Worm (Caenorhabditis elegans): ENCODE measurements around the gene zyg-8.

The zyg-8 gene

ce11 chrIII:12014503-12014902 is 47.0 kb upstream of the zyg-8 start (continued):
- no peak for TF ChIP-seq ets-5 (GFP tag; IDR thresholded peaks at IDR 0.05)
- TF ChIP-seq lsy-2 (tag; optimal IDR thresholded peaks at IDR 0.05) = peak in 1 of 2 experiments; percentile 55
- TF ChIP-seq unc-130 (tag; optimal IDR thresholded peaks at IDR 0.05) = peak; percentile 17
- TF ChIP-seq lin-35 (GFP tag; optimal IDR thresholded peaks at IDR 0.05) = peak in 1 of 2 experiments; percentile 38

- TF ChIP-seq lin-15B (tag; optimal IDR thresholded peaks at IDR 0.05) (no peak), hlh-4 (tag; optimal IDR thresholded peaks at IDR 0.05) (no peak)
These were observed 46.3 kb upstream of the zyg-8 start for ce11 chrIII:12015183-12015582.

ce11 chrIII:12015611-12016010 is 45.9 kb upstream of the zyg-8 start:
- TF ChIP-seq aha-1 (tag; optimal IDR thresholded peaks at IDR 0.05) = no peak
- TF ChIP-seq lsy-2 (tag; optimal IDR thresholded peaks at IDR 0.05) = peak; percentile 8 to 24
- peak; percentile 11; the same call in 1 of the 2 replicates for TF ChIP-seq grh-1 (GFP tag; IDR thresholded peaks at IDR 0.05)
- no peak for TF ChIP-seq dpl-1 (GFP tag; optimal IDR thresholded peaks at IDR 0.05)
- peak; percentile 35 for TF ChIP-seq mep-1 (tag; optimal IDR thresholded peaks at IDR 0.05)
- no peak for TF ChIP-seq nhr-47 (tag; optimal IDR thresholded peaks at IDR 0.05)
- peak; percentile 31 for TF ChIP-seq nhr-71 (tag; optimal IDR thresholded peaks at IDR 0.05)
- peak in 1 of 2 experiments; percentile 5 for TF ChIP-seq efl-1 (optimal IDR thresholded peaks at IDR 0.05)
- TF ChIP-seq efl-1 (GFP tag; optimal IDR thresholded peaks at IDR 0.05 in 1 of 2) = no peak
- TF ChIP-seq lin-35 (GFP tag; optimal IDR thresholded peaks at IDR 0.05) = peak in 1 of 2 experiments; percentile 44
- TF ChIP-seq blmp-1 (tag; optimal IDR thresholded peaks at IDR 0.05) = peak; percentile 70
- peak; percentile 58 for TF ChIP-seq nhr-20 (tag; optimal IDR thresholded peaks at IDR 0.05)
- TF ChIP-seq mdl-1 (tag; optimal IDR thresholded peaks at IDR 0.05) = peak in 1 of 2 experiments; percentile 15
- peak; percentile 77 for TF ChIP-seq nhr-85 (tag)
- peak; percentile 31 for TF ChIP-seq skn-1 (tag; optimal IDR thresholded peaks at IDR 0.05)
- TF ChIP-seq elt-3 (tag; optimal IDR thresholded peaks at IDR 0.05) = peak in 2 of 6 experiments; percentile 12 to 38
- peak; percentile 51 for TF ChIP-seq lin-14 (GFP tag; optimal IDR thresholded peaks at IDR 0.05)
- no peak for TF ChIP-seq ceh-88 (GFP tag; IDR thresholded peaks at IDR 0.05)
- peak; percentile 62 for TF ChIP-seq pag-3 (tag; optimal IDR thresholded peaks at IDR 0.05; ENCODE audit: borderline replicate concordance, insufficient read depth)
- TF ChIP-seq egl-13 (tag; optimal IDR thresholded peaks at IDR 0.05) = no peak
- peak; percentile 24 for TF ChIP-seq unc-130 (tag; optimal IDR thresholded peaks at IDR 0.05)
- peak; percentile 61 for TF ChIP-seq snu-23 (GFP tag; optimal IDR thresholded peaks at IDR 0.05)

ce11 chrIII:12017999-12018398 is 43.5 kb upstream of the zyg-8 start:
- peak in 1 of 6 experiments; percentile 15 for TF ChIP-seq elt-3 (tag; optimal IDR thresholded peaks at IDR 0.05)
- TF ChIP-seq blmp-1 (tag; optimal IDR thresholded peaks at IDR 0.05) = peak; percentile 91
- TF ChIP-seq nhr-85 (tag) = peak; percentile 83
- no peak for TF ChIP-seq xbp-1 (tag; optimal IDR thresholded peaks at IDR 0.05)
- no peak for TF ChIP-seq pax-3 (tag; optimal IDR thresholded peaks at IDR 0.05)

ce11 chrIII:12020074-12020602 is 41.4 kb upstream of the zyg-8 start, which contains the start of gene brp-1:
brp-1 (plus strand) TSS chrIII:12020552.
- TF ChIP-seq nhr-90 (tag; optimal IDR thresholded peaks at IDR 0.05; ENCODE audit: poor library complexity) (peak; percentile 20), ceh-8 (GFP tag; optimal IDR thresholded peaks at IDR 0.05) (no peak), ces-1 (GFP tag; optimal IDR thresholded peaks at IDR 0.05) (no peak), hpl-2 (GFP tag; optimal IDR thresholded peaks at IDR 0.05) (no peak), ceh-63 (GFP tag; optimal IDR thresholded peaks at IDR 0.05) (no peak), tbx-2 (tag; optimal IDR thresholded peaks at IDR 0.05) (no peak), mab-9 (GFP tag; IDR thresholded peaks at IDR 0.05) (no peak), alr-1 (tag; optimal IDR thresholded peaks at IDR 0.05; ENCODE audit: borderline replicate concordance) (no peak), fos-1 (tag; optimal IDR thresholded peaks at IDR 0.05) (no peak), mep-1 (tag; optimal IDR thresholded peaks at IDR 0.05) (no peak), aha-1 (tag; optimal IDR thresholded peaks at IDR 0.05) (no peak), egl-13 (tag; optimal IDR thresholded peaks at IDR 0.05) (no peak), ceh-88 (GFP tag; IDR thresholded peaks at IDR 0.05) (no peak), pqm-1 (tag; optimal IDR thresholded peaks at IDR 0.05) (no peak), swsn-7 (tag; optimal IDR thresholded peaks at IDR 0.05) (no peak), nhr-47 (tag; optimal IDR thresholded peaks at IDR 0.05) (no peak), nhr-77 (tag; optimal IDR thresholded peaks at IDR 0.05) (no peak), sup-37 (GFP tag; optimal IDR thresholded peaks at IDR 0.05) (no peak), sox-4 (tag; optimal IDR thresholded peaks at IDR 0.05) (no peak), pax-3 (tag; optimal IDR thresholded peaks at IDR 0.05) (no peak), nhr-84 (tag; optimal IDR thresholded peaks at IDR 0.05) (no peak), elt-3 (tag; optimal IDR thresholded peaks at IDR 0.05) (peak in 2 of 6 experiments; percentile 57 to 89), dpl-1 (GFP tag; optimal IDR thresholded peaks at IDR 0.05) (peak in 1 of 3 experiments; percentile 14), ztf-4 (tag; optimal IDR thresholded peaks at IDR 0.05) (no peak), lin-39 (tag; optimal IDR thresholded peaks at IDR 0.05) (no peak)

All from whole organism, L1 larva.